Fruit fly (Drosophila melanogaster) whole organism, pupa: ENCODE data around the gene CG34376.

Experiments
- CG10348 ChIP-seq: fragments of 200-800 bp; sonication (Bioruptor generic); IDR thresholded peaks from 2 replicates; pipeline ENCODE4 v1.3.6; 2022; ENCODE audit warnings: missing biosample characterization, missing genetic modification characterization
- CG12605 ChIP-seq: fragments of 200-800 bp; sonication (Bioruptor generic); IDR thresholded peaks from 2 replicates; pipeline ENCODE4 v1.3.6; 2022; ENCODE audit warnings: missing biosample characterization, missing genetic modification characterization
- CG13204 ChIP-seq: fragments of 200-800 bp; sonication (Bioruptor generic); optimal IDR thresholded peaks from 2 replicates; lab custom pipeline; 2018; ENCODE audit warnings: missing biosample characterization, mild to moderate bottlenecking, missing genetic modification characterization, moderate library complexity
- CG14655 ChIP-seq: fragments of 200-800 bp; sonication (Bioruptor generic); optimal IDR thresholded peaks from 3 replicates; lab custom pipeline; 2017; ENCODE audit warnings: mild to moderate bottlenecking, missing biosample characterization, missing genetic modification reagents, missing genetic modification characterization
- CG15710 ChIP-seq: fragments of 200-800 bp; sonication (Bioruptor generic); optimal IDR thresholded peaks from 2 replicates; lab custom pipeline; 2018; ENCODE audit warnings: missing biosample characterization, mild to moderate bottlenecking, missing genetic modification characterization, moderate library complexity
- CG17806 ChIP-seq: fragments of 200-800 bp; sonication (Bioruptor generic); optimal IDR thresholded peaks from 2 replicates; lab custom pipeline; 2018; ENCODE audit warnings: missing biosample characterization, mild to moderate bottlenecking, missing genetic modification characterization, moderate library complexity
- CG32121 ChIP-seq: fragments of 200-800 bp; sonication (Bioruptor generic); IDR thresholded peaks from 2 replicates; pipeline ENCODE4 v1.3.6; 2022; ENCODE audit warnings: missing biosample characterization, missing genetic modification characterization
- CG34367 ChIP-seq: fragments of 200-800 bp; sonication (Bioruptor generic); optimal IDR thresholded peaks from 2 replicates; lab custom pipeline; 2018; ENCODE audit warnings: missing biosample characterization, mild to moderate bottlenecking, missing genetic modification characterization
- CG4496 ChIP-seq: fragments of 200-800 bp; sonication (Bioruptor generic); IDR thresholded peaks from 3 replicates; pipeline ENCODE4 v1.3.6; 2022; ENCODE audit warnings: missing biosample characterization, missing genetic modification characterization
- CG8159 ChIP-seq: fragments of 200-800 bp; sonication (Bioruptor generic); optimal IDR thresholded peaks from 3 replicates; lab custom pipeline; 2018; ENCODE audit warnings: missing biosample characterization, mild to moderate bottlenecking, missing genetic modification characterization, moderate library complexity
- CG8301 ChIP-seq: fragments of 200-800 bp; sonication (Bioruptor generic); optimal IDR thresholded peaks from 2 replicates; lab custom pipeline; 2018; ENCODE audit warnings: missing biosample characterization, mild to moderate bottlenecking, missing genetic modification characterization
- CG9948 ChIP-seq: fragments of 200-800 bp; sonication (Bioruptor generic); optimal IDR thresholded peaks from 2 replicates; lab custom pipeline; 2018; ENCODE audit warnings: missing biosample characterization, mild to moderate bottlenecking, missing genetic modification characterization, moderate library complexity
- D1 ChIP-seq: fragments of 200-800 bp; sonication (Bioruptor generic); optimal IDR thresholded peaks from 2 replicates; lab custom pipeline; 2018; ENCODE audit warnings: missing biosample characterization, mild to moderate bottlenecking, missing genetic modification characterization, moderate library complexity
- EcR ChIP-seq: fragments of 200-800 bp; sonication (Bioruptor generic); optimal IDR thresholded peaks from 3 replicates; lab custom pipeline; 2019; ENCODE audit warnings: missing biosample characterization, missing genetic modification characterization, mild to moderate bottlenecking, moderate library complexity, missing genetic modification reagents
- Ets98B ChIP-seq: fragments of 200-800 bp; sonication (Bioruptor generic); IDR thresholded peaks from 2 replicates; pipeline ENCODE4 v1.3.6; 2022; ENCODE audit warnings: missing biosample characterization, missing genetic modification characterization
- Pif1A ChIP-seq: fragments of 200-800 bp; sonication (Bioruptor generic); optimal IDR thresholded peaks from 3 replicates; lab custom pipeline; 2016; ENCODE audit warnings: missing biosample characterization, missing genetic modification characterization
- Pif1B ChIP-seq: fragments of 200-800 bp; sonication (Bioruptor generic); optimal IDR thresholded peaks from 3 replicates; lab custom pipeline; 2016; ENCODE audit warnings: missing biosample characterization, missing genetic modification characterization
- Snoo ChIP-seq: fragments of 200-800 bp; sonication (Bioruptor generic); optimal IDR thresholded peaks from 3 replicates; lab custom pipeline; 2017; ENCODE audit warnings: missing biosample characterization, mild to moderate bottlenecking, missing genetic modification characterization, inconsistent platforms
- fd96Ca ChIP-seq: fragments of 200-800 bp; sonication (Bioruptor generic); IDR thresholded peaks from 3 replicates; pipeline ENCODE4 v1.3.6; 2022; ENCODE audit warnings: missing biosample characterization, missing genetic modification characterization
- gl ChIP-seq: fragments of 200-800 bp; sonication (Bioruptor generic); optimal IDR thresholded peaks from 2 replicates; lab custom pipeline; 2018; ENCODE audit warnings: missing biosample characterization, mild to moderate bottlenecking, missing genetic modification characterization
- rn ChIP-seq: fragments of 200-800 bp; sonication (Bioruptor generic); IDR thresholded peaks from 2 replicates; pipeline ENCODE4 v1.3.6; 2022; ENCODE audit warnings: missing biosample characterization, missing genetic modification characterization

The CG34376 gene

dm6 chr3R:22454397-22455334 is 6.8 kb downstream of the CG34376 start:
- TF ChIP-seq Pif1A (GFP tag; lab: Kevin White, UChicago) (no peak), CG4496 (GFP tag; lab: Robert Waterston, UW) (no peak), gl (tag; lab: Kevin White, UChicago) (no peak), Ets98B (GFP tag; lab: Robert Waterston, UW) (no peak), CG34367 (tag; lab: Kevin White, UChicago) (no peak), rn (no peak), CG10348 (GFP tag; lab: Robert Waterston, UW) (no peak), Snoo (tag; lab: Kevin White, UChicago) (no peak), CG9948 (tag; lab: Kevin White, UChicago) (no peak), CG13204 (GFP tag; lab: Kevin White, UChicago) (no peak), CG14655 (GFP tag; lab: Kevin White, UChicago) (no peak), CG12605 (GFP tag; lab: Robert Waterston, UW) (no peak), EcR (no peak), D1 (tag; lab: Kevin White, UChicago) (no peak), CG8301 (tag; lab: Kevin White, UChicago) (no peak), Pif1B (GFP tag; lab: Kevin White, UChicago) (no peak), CG15710 (tag; lab: Kevin White, UChicago) (no peak)
- TF ChIP-seq, all 21 proteins: peak for 0

dm6 chr3R:22455335-22455985 is 7.6 kb downstream of the CG34376 start:
- TF ChIP-seq rn, result no peak
- TF ChIP-seq CG13204 (GFP tag; lab: Kevin White, UChicago), result no peak
- TF ChIP-seq CG17806 (tag; lab: Kevin White, UChicago), result peak; percentile 14
- 0 out of 3 replicates have a peak, but pooled peaks have one; percentile 16 for TF ChIP-seq fd96Ca (GFP tag; lab: Robert Waterston, UW)
- peak; percentile 16 for TF ChIP-seq CG34367 (tag; lab: Kevin White, UChicago)
- peak; percentile 39 for TF ChIP-seq CG15710 (tag; lab: Kevin White, UChicago)
- TF ChIP-seq CG8301 (tag; lab: Kevin White, UChicago), result peak; percentile 41
- TF ChIP-seq CG9948 (tag; lab: Kevin White, UChicago), result peak; percentile 50
- peak; percentile 17 for TF ChIP-seq Pif1B (GFP tag; lab: Kevin White, UChicago)
- peak; percentile 71 for TF ChIP-seq CG8159 (tag; lab: Kevin White, UChicago)
- no peak for TF ChIP-seq EcR

DNA sequence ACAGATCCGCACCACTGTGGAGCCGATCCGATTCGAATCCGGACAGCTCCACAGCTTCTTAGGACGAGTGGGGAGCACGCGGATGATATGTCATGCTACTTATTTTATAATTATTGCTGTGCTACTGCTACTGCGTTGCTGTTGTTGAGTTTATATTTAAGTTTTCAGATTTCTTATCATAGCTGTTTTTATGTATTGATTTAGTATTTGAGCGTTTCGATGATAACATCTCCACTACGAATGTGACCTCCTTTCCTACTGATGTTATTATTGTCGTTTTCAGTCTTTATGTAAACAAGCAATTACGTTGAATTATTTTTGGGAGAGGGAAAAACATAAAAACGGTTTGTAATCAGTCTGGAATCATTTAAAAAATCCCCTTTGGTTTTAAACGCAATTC is 8.1 kb downstream of the CG34376 start:
- no peak for TF ChIP-seq CG4496 (GFP tag; lab: Robert Waterston, UW)
- TF ChIP-seq Snoo (tag; lab: Kevin White, UChicago), result no peak
- no peak for TF ChIP-seq gl (tag; lab: Kevin White, UChicago)
- TF ChIP-seq EcR, result no peak
- no peak for TF ChIP-seq CG8159 (tag; lab: Kevin White, UChicago)
- TF ChIP-seq CG14655 (GFP tag; lab: Kevin White, UChicago), result no peak
- no peak for TF ChIP-seq CG34367 (tag; lab: Kevin White, UChicago)
- no peak for TF ChIP-seq CG12605 (GFP tag; lab: Robert Waterston, UW)
- TF ChIP-seq CG10348 (GFP tag; lab: Robert Waterston, UW), result no peak
- TF ChIP-seq rn, result no peak
- TF ChIP-seq CG17806 (tag; lab: Kevin White, UChicago), result no peak
- TF ChIP-seq D1 (tag; lab: Kevin White, UChicago), result no peak
- no peak for TF ChIP-seq CG32121
- no peak for TF ChIP-seq CG8301 (tag; lab: Kevin White, UChicago)
- no peak for TF ChIP-seq Pif1B (GFP tag; lab: Kevin White, UChicago)
- TF ChIP-seq Pif1A (GFP tag; lab: Kevin White, UChicago), result no peak

DNA sequence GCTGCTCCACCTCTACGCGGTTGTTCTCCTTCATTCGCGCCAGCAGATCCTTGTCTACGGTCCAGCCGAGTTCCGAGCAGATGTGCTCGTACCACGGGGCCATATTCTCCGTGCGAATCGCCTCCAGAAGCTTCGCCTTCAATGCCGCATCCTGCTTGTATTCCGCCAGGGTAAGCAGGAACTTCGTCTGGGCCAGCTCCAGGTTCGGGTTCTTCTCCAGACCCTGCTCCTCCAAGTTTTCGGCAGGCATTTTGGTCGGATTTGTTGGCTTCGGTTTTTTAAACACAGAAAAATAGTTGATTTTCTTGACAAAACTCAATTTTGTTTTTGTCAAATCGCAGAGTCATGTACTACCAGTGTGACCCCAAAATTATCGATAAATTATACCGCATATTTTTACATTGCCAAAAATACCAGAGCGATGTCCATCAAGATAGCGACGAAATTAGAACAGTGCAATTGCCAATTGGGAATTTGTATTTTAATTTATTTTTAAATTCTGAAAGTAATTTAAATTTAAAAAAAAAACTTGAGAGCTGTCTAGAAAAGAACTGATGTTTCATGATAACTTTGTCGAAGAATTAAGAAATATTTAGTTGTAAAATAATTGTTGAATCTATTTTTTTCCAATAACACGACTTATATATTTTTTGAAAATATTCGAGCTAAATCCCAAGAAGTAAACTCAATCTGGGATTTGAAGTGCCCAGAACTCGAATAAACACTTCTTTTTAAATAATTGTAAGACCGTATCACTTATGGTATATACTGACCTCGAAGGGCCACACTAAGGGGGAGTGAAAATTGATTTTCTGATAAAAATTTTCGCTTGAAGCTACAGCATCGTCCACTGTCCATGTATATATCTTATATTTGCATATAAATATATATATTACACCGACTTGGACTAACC is 14.0 kb downstream of the CG34376 start, which contains the start of the genes Rpn7 and AP-2mu:
TSS of gene Rpn7 (minus strand) at position 382 of the 913 bp plus-strand sequence.
TSS of gene AP-2mu (plus strand) at position 783 of the 913 bp plus-strand sequence.
- TF ChIP-seq Snoo (tag; lab: Kevin White, UChicago) (no peak), CG32121 (no peak), CG9948 (tag; lab: Kevin White, UChicago) (no peak), CG14655 (GFP tag; lab: Kevin White, UChicago) (no peak), CG8301 (tag; lab: Kevin White, UChicago) (no peak), CG10348 (GFP tag; lab: Robert Waterston, UW) (no peak), EcR (no peak), CG15710 (tag; lab: Kevin White, UChicago) (no peak), CG17806 (tag; lab: Kevin White, UChicago) (no peak), rn (no peak), gl (tag; lab: Kevin White, UChicago) (no peak), CG34367 (tag; lab: Kevin White, UChicago) (no peak), Pif1B (GFP tag; lab: Kevin White, UChicago) (no peak), Ets98B (GFP tag; lab: Robert Waterston, UW) (no peak), CG12605 (GFP tag; lab: Robert Waterston, UW) (no peak), fd96Ca (GFP tag; lab: Robert Waterston, UW) (no peak), Pif1A (GFP tag; lab: Kevin White, UChicago) (no peak)
- TF ChIP-seq, all 21 proteins: peak for 0
